Worm (Caenorhabditis elegans) whole organism, late embryonic: Measurements from ENCODE around the gene F58A3.3.

Experiments used
- C08G9.2 ChIP-seq: sonication (generic microtip); optimal IDR thresholded peaks from 2 replicates; lab custom pipeline; 2016; ENCODE audit warnings: mild to moderate bottlenecking, missing genetic modification characterization, moderate library complexity, missing compliant biosample characterization
- C38D4.7 ChIP-seq: fragments of 200-800 bp; sonication (Bioruptor generic); optimal IDR thresholded peaks from 2 replicates; lab custom pipeline; 2018; ENCODE audit warnings: mild to moderate bottlenecking, missing genetic modification characterization, moderate library complexity, missing compliant biosample characterization
- F13H6.1 ChIP-seq: sonication (generic microtip); optimal IDR thresholded peaks from 2 replicates; lab custom pipeline; 2016; ENCODE audit warnings: missing genetic modification characterization, missing compliant biosample characterization
- K09A11.1 ChIP-seq: sonication (generic microtip); optimal IDR thresholded peaks from 2 replicates; lab custom pipeline; 2017; ENCODE audit warnings: antibody characterized with exemption, mild to moderate bottlenecking, missing genetic modification characterization, missing compliant biosample characterization; ENCODE audit not compliant: insufficient read depth
- T23F11.4 ChIP-seq: fragments of 200-800 bp; sonication (Bioruptor generic); optimal IDR thresholded peaks from 2 replicates; lab custom pipeline; 2018; ENCODE audit warnings: mild to moderate bottlenecking, missing genetic modification characterization, missing compliant biosample characterization
- ama-1 ChIP-seq: fragments of 150-350 bp; optimal IDR thresholded peaks from 2 replicates; lab custom pipeline; 2014
- ceh-18 ChIP-seq: sonication (generic microtip); optimal IDR thresholded peaks from 2 replicates; lab custom pipeline; 2016; ENCODE audit warnings: missing genetic modification characterization, missing compliant biosample characterization
- ceh-19 ChIP-seq: fragments of 200-800 bp; sonication (Bioruptor generic); optimal IDR thresholded peaks from 2 replicates; lab custom pipeline; 2018; ENCODE audit warnings: mild to moderate bottlenecking, missing genetic modification characterization, missing compliant biosample characterization
- ceh-2 ChIP-seq: sonication (generic microtip); optimal IDR thresholded peaks from 2 replicates; lab custom pipeline; 2016; ENCODE audit warnings: missing genotype, missing genetic modification characterization, missing compliant biosample characterization
- ceh-24 ChIP-seq: sonication (generic microtip); optimal IDR thresholded peaks from 2 replicates; lab custom pipeline; 2016; ENCODE audit warnings: mild to moderate bottlenecking, missing genetic modification characterization, missing compliant biosample characterization
- ceh-31 ChIP-seq: sonication (generic microtip); optimal IDR thresholded peaks from 2 replicates; lab custom pipeline; 2016; ENCODE audit warnings: missing genetic modification characterization, missing compliant biosample characterization
- ceh-34 ChIP-seq: sonication (generic microtip); optimal IDR thresholded peaks from 2 replicates; lab custom pipeline; 2016; ENCODE audit warnings: mild to moderate bottlenecking, missing genetic modification characterization, missing compliant biosample characterization
- ceh-6 ChIP-seq: fragments of 200-800 bp; sonication (Bioruptor generic); optimal IDR thresholded peaks from 2 replicates; lab custom pipeline; 2018; ENCODE audit warnings: mild to moderate bottlenecking, missing genetic modification characterization, missing compliant biosample characterization
- dmd-4 ChIP-seq: sonication (generic microtip); optimal IDR thresholded peaks from 2 replicates; lab custom pipeline; 2016; ENCODE audit warnings: borderline replicate concordance, missing genetic modification characterization, missing compliant biosample characterization
- dve-1 ChIP-seq: sonication (generic microtip); optimal IDR thresholded peaks from 2 replicates; lab custom pipeline; 2017; ENCODE audit warnings: antibody characterized with exemption, mild to moderate bottlenecking, missing genetic modification characterization, missing compliant biosample characterization
- fax-1 ChIP-seq: sonication (generic microtip); optimal IDR thresholded peaks from 2 replicates; lab custom pipeline; 2016; ENCODE audit warnings: missing genotype, missing genetic modification characterization, missing compliant biosample characterization
- gmeb-2 ChIP-seq: sonication (generic microtip); optimal IDR thresholded peaks from 2 replicates; lab custom pipeline; 2016; ENCODE audit warnings: missing genetic modification characterization, inconsistent platforms, missing compliant biosample characterization
- hlh-15 ChIP-seq: sonication (generic microtip); optimal IDR thresholded peaks from 2 replicates; lab custom pipeline; 2016; ENCODE audit warnings: missing genetic modification characterization, missing compliant biosample characterization
- hlh-30 ChIP-seq: sonication (generic microtip); optimal IDR thresholded peaks from 2 replicates; lab custom pipeline; 2017; ENCODE audit warnings: antibody characterized with exemption, missing genetic modification characterization, missing compliant biosample characterization; ENCODE audit not compliant: insufficient read depth
- hlh-6 ChIP-seq: sonication (generic microtip); optimal IDR thresholded peaks from 2 replicates; lab custom pipeline; 2016; ENCODE audit warnings: missing genotype, missing genetic modification characterization, missing compliant biosample characterization
- hlh-8 ChIP-seq: sonication (generic microtip); optimal IDR thresholded peaks from 2 replicates; lab custom pipeline; 2016; ENCODE audit warnings: missing genotype, missing genetic modification characterization, missing compliant biosample characterization
- lim-6 ChIP-seq: sonication (generic microtip); optimal IDR thresholded peaks from 2 replicates; lab custom pipeline; 2016; ENCODE audit warnings: missing genetic modification characterization, missing compliant biosample characterization
- madf-2 ChIP-seq: sonication (generic microtip); optimal IDR thresholded peaks from 2 replicates; lab custom pipeline; 2017; ENCODE audit warnings: missing genetic modification characterization, missing compliant biosample characterization
- mec-3 ChIP-seq: sonication (generic microtip); optimal IDR thresholded peaks from 2 replicates; lab custom pipeline; 2016; ENCODE audit warnings: borderline replicate concordance, missing genetic modification characterization, missing compliant biosample characterization
- nhr-11 ChIP-seq: fragments of 150-350 bp; optimal IDR thresholded peaks from 2 replicates; lab custom pipeline; 2014; ENCODE audit warnings: missing biosample characterization, missing genetic modification characterization
- pag-3 ChIP-seq: sonication (generic microtip); optimal IDR thresholded peaks from 2 replicates; lab custom pipeline; 2016; ENCODE audit warnings: missing compliant biosample characterization, missing genetic modification characterization, borderline replicate concordance
- pax-1 ChIP-seq: fragments of 150-350 bp; optimal IDR thresholded peaks from 2 replicates; lab custom pipeline; 2014; ENCODE audit warnings: missing biosample characterization, missing genetic modification characterization
- pha-2 ChIP-seq: sonication (generic microtip); optimal IDR thresholded peaks from 2 replicates; lab custom pipeline; 2017; ENCODE audit warnings: mild to moderate bottlenecking, missing genetic modification characterization, missing compliant biosample characterization
- pqm-1 ChIP-seq: sonication (generic microtip); optimal IDR thresholded peaks from 2 replicates; lab custom pipeline; 2016; ENCODE audit warnings: missing genetic modification characterization, missing compliant biosample characterization
- pros-1 ChIP-seq: fragments of 150-350 bp; optimal IDR thresholded peaks from 2 replicates; lab custom pipeline; 2014; ENCODE audit warnings: missing biosample characterization, missing genetic modification reagents, missing genetic modification characterization
- ref-2 ChIP-seq: sonication (generic microtip); optimal IDR thresholded peaks from 2 replicates; lab custom pipeline; 2016; ENCODE audit warnings: missing genetic modification characterization, missing compliant biosample characterization
- rnt-1 ChIP-seq: sonication (generic microtip); optimal IDR thresholded peaks from 2 replicates; lab custom pipeline; 2016; ENCODE audit warnings: missing genetic modification characterization, missing compliant biosample characterization
- sox-4 ChIP-seq: sonication (generic microtip); optimal IDR thresholded peaks from 2 replicates; lab custom pipeline; 2017; ENCODE audit warnings: mild to moderate bottlenecking, missing genetic modification characterization, inconsistent platforms, missing compliant biosample characterization
- syd-9 ChIP-seq: sonication (generic microtip); optimal IDR thresholded peaks from 2 replicates; lab custom pipeline; 2016; ENCODE audit warnings: mild to moderate bottlenecking, missing genetic modification characterization, moderate library complexity, missing compliant biosample characterization
- tbx-2 ChIP-seq: sonication (generic microtip); optimal IDR thresholded peaks from 2 replicates; lab custom pipeline; 2016; ENCODE audit warnings: missing genetic modification characterization, missing compliant biosample characterization
- tbx-7 ChIP-seq: sonication (generic microtip); optimal IDR thresholded peaks from 2 replicates; lab custom pipeline; 2016; ENCODE audit warnings: missing genotype, missing genetic modification characterization, missing compliant biosample characterization
- unc-3 ChIP-seq, 2 experiments: fragments of 200-800 bp in 1 of 2; sonication (Bioruptor generic) in 1 of 2; sonication (generic microtip) in 1 of 2; conservative IDR thresholded peaks in 1 of 2; optimal IDR thresholded peaks in 1 of 2; 2 replicates each; pipeline versions ENCODE4 v1.3.6 to Lab custom; 2016 to 2022; ENCODE audit warnings: missing compliant biosample characterization in 2 of 2, missing genetic modification characterization in 2 of 2, missing genetic modification reagents in 1 of 2
- unc-42 ChIP-seq: sonication (generic microtip); optimal IDR thresholded peaks from 2 replicates; lab custom pipeline; 2016; ENCODE audit warnings: missing genotype, missing genetic modification characterization, missing compliant biosample characterization
- unc-55 ChIP-seq: sonication (generic microtip); optimal IDR thresholded peaks from 2 replicates; lab custom pipeline; 2017; ENCODE audit warnings: missing biosample characterization, missing genetic modification reagents, missing genetic modification characterization
- unc-86 ChIP-seq: sonication (generic microtip); optimal IDR thresholded peaks from 2 replicates; lab custom pipeline; 2016; ENCODE audit warnings: missing genetic modification characterization, missing compliant biosample characterization

Gene F58A3.3

ce11 chrX:11031047-11031695 lies 18.7 kb downstream of the F58A3.3 start (continued):
- TF ChIP-seq tbx-7 (tag; lab: Kevin White, UChicago) (peak; percentile 58), sox-4 (no peak), ceh-24 (tag; lab: Kevin White, UChicago) (no peak), hlh-6 (tag; lab: Kevin White, UChicago) (peak; percentile 77), gmeb-2 (tag; lab: Kevin White, UChicago) (no peak), ceh-2 (tag; lab: Kevin White, UChicago) (peak; percentile 86), C08G9.2 (tag; lab: Kevin White, UChicago) (peak; percentile 75), dmd-4 (tag; lab: Kevin White, UChicago) (no peak), pha-2 (tag; lab: Kevin White, UChicago) (peak; percentile 57), unc-86 (tag; lab: Kevin White, UChicago) (no peak), syd-9 (tag; lab: Kevin White, UChicago) (peak; percentile 73), rnt-1 (tag; lab: Kevin White, UChicago) (peak; percentile 94), pros-1 (peak; percentile 90), ama-1 (lab: Kevin White, UChicago) (peak; percentile 34), F13H6.1 (peak; percentile 78), hlh-15 (tag; lab: Kevin White, UChicago) (no peak), ceh-18 (tag; lab: Kevin White, UChicago) (peak; percentile 86), ceh-6 (GFP tag; lab: Kevin White, UChicago) (peak; percentile 76), ceh-19 (GFP tag; lab: Kevin White, UChicago) (peak; percentile 51), ref-2 (tag; lab: Kevin White, UChicago) (peak; percentile 89), unc-42 (peak; percentile 85), unc-55 (GFP tag; lab: Kevin White, UChicago) (peak; percentile 85), tbx-2 (tag; lab: Kevin White, UChicago) (peak; percentile 96), unc-3 (GFP tag; conservative IDR thresholded peaks at IDR 0.05; lab: Robert Waterston, UW) (0 out of 2 replicates have a peak, but pooled peaks have one; percentile 14), unc-3 (tag; optimal IDR thresholded peaks at IDR 0.05; lab: Kevin White, UChicago) (no peak), pag-3 (peak; percentile 58), mec-3 (tag; lab: Kevin White, UChicago) (peak; percentile 3), pqm-1 (no peak), nhr-11 (tag; lab: Kevin White, UChicago) (no peak), pax-1 (tag; lab: Kevin White, UChicago) (peak; percentile 67), ceh-34 (tag; lab: Kevin White, UChicago) (peak; percentile 90), fax-1 (tag; lab: Kevin White, UChicago) (no peak), T23F11.4 (peak; percentile 57), K09A11.1 (peak; percentile 16), dve-1 (tag; lab: Kevin White, UChicago) (peak; percentile 52), madf-2 (tag; lab: Kevin White, UChicago) (peak; percentile 73), ceh-31 (tag; lab: Kevin White, UChicago) (peak; percentile 97), hlh-30 (tag; lab: Kevin White, UChicago) (peak; percentile 72)
- TF ChIP-seq, all 69 proteins: peak for 41

DNA sequence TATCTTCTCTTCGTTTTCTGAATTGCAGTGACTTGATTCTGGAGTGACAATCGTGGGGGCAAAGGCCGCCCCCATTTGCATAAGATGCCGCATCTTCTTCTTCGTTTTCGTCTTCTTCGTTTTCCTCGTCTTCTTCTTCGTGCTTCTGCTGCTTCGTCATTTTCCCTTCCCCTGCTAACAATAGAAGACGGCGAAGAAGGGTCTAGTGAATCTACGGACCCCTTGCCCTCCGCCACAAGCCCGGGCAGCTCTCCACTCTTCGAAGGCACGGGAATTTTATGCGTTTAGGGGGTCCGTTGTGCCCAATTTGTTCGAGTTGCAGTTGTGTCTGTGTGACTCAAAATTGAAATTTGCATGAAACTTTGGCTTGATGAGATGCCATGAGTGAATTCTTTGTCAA lies 19.4 kb downstream of the F58A3.3 start:
- TF ChIP-seq C38D4.7 (GFP tag; lab: Kevin White, UChicago) (peak; percentile 33), hlh-8 (no peak), mec-3 (tag; lab: Kevin White, UChicago) (no peak), lim-6 (tag; lab: Kevin White, UChicago) (no peak), pros-1 (peak; percentile 61), unc-42 (peak; percentile 16), ceh-2 (tag; lab: Kevin White, UChicago) (no peak)
